Fruit fly (Drosophila melanogaster) whole organism, pupa: Measurements from ENCODE around the gene Mur2B.

Experiments used
- CG10348 ChIP-seq: fragments of 200-800 bp; sonication (Bioruptor generic); IDR thresholded peaks from 2 replicates; pipeline ENCODE4 v1.3.6; 2022; ENCODE audit warnings: missing biosample characterization, missing genetic modification characterization
- CG12605 ChIP-seq: fragments of 200-800 bp; sonication (Bioruptor generic); IDR thresholded peaks from 2 replicates; pipeline ENCODE4 v1.3.6; 2022; ENCODE audit warnings: missing biosample characterization, missing genetic modification characterization
- CG13204 ChIP-seq: fragments of 200-800 bp; sonication (Bioruptor generic); optimal IDR thresholded peaks from 2 replicates; lab custom pipeline; 2018; ENCODE audit warnings: missing biosample characterization, mild to moderate bottlenecking, missing genetic modification characterization, moderate library complexity
- CG14655 ChIP-seq: fragments of 200-800 bp; sonication (Bioruptor generic); optimal IDR thresholded peaks from 3 replicates; lab custom pipeline; 2017; ENCODE audit warnings: mild to moderate bottlenecking, missing biosample characterization, missing genetic modification reagents, missing genetic modification characterization
- CG15710 ChIP-seq: fragments of 200-800 bp; sonication (Bioruptor generic); optimal IDR thresholded peaks from 2 replicates; lab custom pipeline; 2018; ENCODE audit warnings: missing biosample characterization, mild to moderate bottlenecking, missing genetic modification characterization, moderate library complexity
- CG17806 ChIP-seq: fragments of 200-800 bp; sonication (Bioruptor generic); optimal IDR thresholded peaks from 2 replicates; lab custom pipeline; 2018; ENCODE audit warnings: missing biosample characterization, mild to moderate bottlenecking, missing genetic modification characterization, moderate library complexity
- CG32121 ChIP-seq: fragments of 200-800 bp; sonication (Bioruptor generic); IDR thresholded peaks from 2 replicates; pipeline ENCODE4 v1.3.6; 2022; ENCODE audit warnings: missing biosample characterization, missing genetic modification characterization
- CG34367 ChIP-seq: fragments of 200-800 bp; sonication (Bioruptor generic); optimal IDR thresholded peaks from 2 replicates; lab custom pipeline; 2018; ENCODE audit warnings: missing biosample characterization, mild to moderate bottlenecking, missing genetic modification characterization
- CG4496 ChIP-seq: fragments of 200-800 bp; sonication (Bioruptor generic); IDR thresholded peaks from 3 replicates; pipeline ENCODE4 v1.3.6; 2022; ENCODE audit warnings: missing biosample characterization, missing genetic modification characterization
- CG8159 ChIP-seq: fragments of 200-800 bp; sonication (Bioruptor generic); optimal IDR thresholded peaks from 3 replicates; lab custom pipeline; 2018; ENCODE audit warnings: missing biosample characterization, mild to moderate bottlenecking, missing genetic modification characterization, moderate library complexity
- CG8301 ChIP-seq: fragments of 200-800 bp; sonication (Bioruptor generic); optimal IDR thresholded peaks from 2 replicates; lab custom pipeline; 2018; ENCODE audit warnings: missing biosample characterization, mild to moderate bottlenecking, missing genetic modification characterization
- CG9948 ChIP-seq: fragments of 200-800 bp; sonication (Bioruptor generic); optimal IDR thresholded peaks from 2 replicates; lab custom pipeline; 2018; ENCODE audit warnings: missing biosample characterization, mild to moderate bottlenecking, missing genetic modification characterization, moderate library complexity
- D1 ChIP-seq: fragments of 200-800 bp; sonication (Bioruptor generic); optimal IDR thresholded peaks from 2 replicates; lab custom pipeline; 2018; ENCODE audit warnings: missing biosample characterization, mild to moderate bottlenecking, missing genetic modification characterization, moderate library complexity
- EcR ChIP-seq: fragments of 200-800 bp; sonication (Bioruptor generic); optimal IDR thresholded peaks from 3 replicates; lab custom pipeline; 2019; ENCODE audit warnings: missing biosample characterization, missing genetic modification characterization, mild to moderate bottlenecking, moderate library complexity, missing genetic modification reagents
- Ets98B ChIP-seq: fragments of 200-800 bp; sonication (Bioruptor generic); IDR thresholded peaks from 2 replicates; pipeline ENCODE4 v1.3.6; 2022; ENCODE audit warnings: missing biosample characterization, missing genetic modification characterization
- Pif1A ChIP-seq: fragments of 200-800 bp; sonication (Bioruptor generic); optimal IDR thresholded peaks from 3 replicates; lab custom pipeline; 2016; ENCODE audit warnings: missing biosample characterization, missing genetic modification characterization
- Pif1B ChIP-seq: fragments of 200-800 bp; sonication (Bioruptor generic); optimal IDR thresholded peaks from 3 replicates; lab custom pipeline; 2016; ENCODE audit warnings: missing biosample characterization, missing genetic modification characterization
- Snoo ChIP-seq: fragments of 200-800 bp; sonication (Bioruptor generic); optimal IDR thresholded peaks from 3 replicates; lab custom pipeline; 2017; ENCODE audit warnings: missing biosample characterization, mild to moderate bottlenecking, missing genetic modification characterization, inconsistent platforms
- fd96Ca ChIP-seq: fragments of 200-800 bp; sonication (Bioruptor generic); IDR thresholded peaks from 3 replicates; pipeline ENCODE4 v1.3.6; 2022; ENCODE audit warnings: missing biosample characterization, missing genetic modification characterization
- gl ChIP-seq: fragments of 200-800 bp; sonication (Bioruptor generic); optimal IDR thresholded peaks from 2 replicates; lab custom pipeline; 2018; ENCODE audit warnings: missing biosample characterization, mild to moderate bottlenecking, missing genetic modification characterization
- rn ChIP-seq: fragments of 200-800 bp; sonication (Bioruptor generic); IDR thresholded peaks from 2 replicates; pipeline ENCODE4 v1.3.6; 2022; ENCODE audit warnings: missing biosample characterization, missing genetic modification characterization

Mur2B gene

DNA sequence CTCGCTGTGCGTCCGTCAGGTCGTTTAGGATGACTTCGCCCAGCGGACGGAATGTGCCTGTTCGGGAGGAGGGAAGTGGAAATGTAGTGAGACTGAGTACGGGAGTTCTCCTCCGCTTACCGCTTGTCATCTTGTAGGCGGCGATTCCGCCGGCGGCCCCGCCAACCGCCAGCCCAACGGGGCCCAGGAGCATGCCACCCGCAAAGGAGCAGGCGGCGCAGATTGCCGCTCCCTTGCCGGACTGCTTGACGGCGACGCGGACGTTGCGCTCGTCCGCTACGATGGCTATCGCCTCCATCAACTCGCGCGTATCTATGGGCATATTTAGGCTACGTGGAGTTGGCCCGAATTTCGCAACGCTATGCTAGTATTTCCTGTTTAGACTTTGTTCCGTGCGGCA, at the start of gene Mur2B:
Gene Mur2B, minus strand, starts transcription at position 101 of the 400 bp plus-strand sequence.
- TF ChIP-seq CG8301 (no peak), CG8159 (tag; lab: Kevin White, UChicago) (no peak), CG34367 (tag; lab: Kevin White, UChicago) (no peak), CG32121 (no peak), rn (GFP tag; lab: Robert Waterston, UW) (no peak), Ets98B (GFP tag; lab: Robert Waterston, UW) (no peak), CG12605 (GFP tag; lab: Robert Waterston, UW) (no peak), Snoo (no peak), D1 (tag; lab: Kevin White, UChicago) (no peak), CG15710 (tag; lab: Kevin White, UChicago) (no peak), CG13204 (no peak), CG17806 (tag; lab: Kevin White, UChicago) (no peak), CG10348 (GFP tag; lab: Robert Waterston, UW) (no peak), EcR (no peak), CG4496 (GFP tag; lab: Robert Waterston, UW) (no peak), CG9948 (tag; lab: Kevin White, UChicago) (no peak), fd96Ca (GFP tag; lab: Robert Waterston, UW) (no peak), CG14655 (GFP tag; lab: Kevin White, UChicago) (no peak), gl (tag; lab: Kevin White, UChicago) (no peak)

DNA sequence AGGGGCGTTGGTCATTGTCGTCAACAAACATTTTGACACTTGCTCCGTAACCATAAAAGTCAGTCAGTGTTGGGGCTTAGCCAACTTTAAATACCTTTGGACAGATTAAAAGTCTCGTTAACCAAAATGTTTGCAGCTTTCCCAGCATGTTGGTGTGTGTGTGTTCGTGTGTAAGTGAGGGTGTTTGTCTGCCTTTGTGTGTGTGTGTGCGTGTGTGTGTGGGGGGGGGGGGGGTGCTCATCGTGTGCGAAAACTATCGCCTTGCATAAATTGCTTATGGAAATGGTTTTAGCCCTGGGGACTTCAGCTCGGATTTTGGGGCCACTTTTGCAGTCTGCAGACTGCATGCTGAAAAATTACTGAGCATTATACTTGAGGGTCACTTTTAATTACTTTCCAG, 46.3 kb upstream of the Mur2B start:
- TF ChIP-seq CG12605 (GFP tag; lab: Robert Waterston, UW) (no peak), CG4496 (GFP tag; lab: Robert Waterston, UW) (no peak)

DNA sequence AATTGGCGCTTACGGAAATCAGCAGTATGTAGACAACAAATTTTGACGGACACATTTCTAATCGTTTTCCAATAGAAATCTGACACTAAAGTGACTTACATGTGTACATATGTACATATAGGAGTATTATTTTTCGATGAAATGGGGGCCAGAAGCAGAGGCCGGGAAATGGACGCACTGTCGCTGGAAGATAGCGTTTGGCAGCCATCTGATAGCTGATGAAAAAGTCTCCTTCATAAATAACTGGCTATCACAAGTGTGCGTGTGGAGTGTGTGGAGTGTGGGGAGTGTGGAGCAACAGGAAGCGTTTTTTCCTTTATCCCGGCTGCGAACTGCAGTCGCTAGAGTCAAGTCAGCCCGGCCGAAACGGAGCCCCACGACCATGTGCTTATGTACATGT, 41.5 kb upstream of the Mur2B start, which contains the start of gene CG3795:
Gene CG3795, minus strand, starts transcription at position 101 of the 400 bp plus-strand sequence.
- TF ChIP-seq Snoo (no peak), Pif1B (GFP tag; lab: Kevin White, UChicago) (no peak), gl (tag; lab: Kevin White, UChicago) (no peak), CG9948 (tag; lab: Kevin White, UChicago) (no peak), CG12605 (GFP tag; lab: Robert Waterston, UW) (no peak), CG13204 (no peak)
- TF ChIP-seq, all 21 proteins: peak for 0

DNA sequence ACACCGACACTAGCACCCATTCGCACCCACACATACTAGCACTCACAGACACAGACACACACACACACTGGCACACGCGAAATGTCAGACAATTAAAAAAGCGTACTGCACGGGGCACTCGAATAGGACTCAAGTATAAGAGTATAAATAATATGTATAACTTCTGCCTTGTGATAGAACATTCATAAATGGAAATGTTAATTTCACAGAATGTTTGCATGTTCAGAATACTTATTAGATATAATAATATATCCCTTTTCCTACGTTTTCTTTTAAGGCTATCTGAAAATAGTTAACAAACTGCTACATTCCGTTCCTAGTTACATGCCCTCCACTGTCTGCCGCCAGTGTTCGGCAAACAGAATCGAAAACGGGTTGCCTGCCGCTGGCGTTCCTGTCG, 37.3 kb upstream of the Mur2B start:
- TF ChIP-seq CG34367 (tag; lab: Kevin White, UChicago) = peak; percentile 5
- peak; percentile 6 for TF ChIP-seq Pif1A (GFP tag; lab: Kevin White, UChicago)
- peak; percentile 26 for TF ChIP-seq CG15710 (tag; lab: Kevin White, UChicago)
- peak; percentile 35 for TF ChIP-seq CG17806 (tag; lab: Kevin White, UChicago)
- TF ChIP-seq CG9948 (tag; lab: Kevin White, UChicago) = peak; percentile 22
- TF ChIP-seq CG4496 (GFP tag; lab: Robert Waterston, UW) = no peak
- TF ChIP-seq fd96Ca (GFP tag; lab: Robert Waterston, UW) = no peak
- TF ChIP-seq CG8159 (tag; lab: Kevin White, UChicago) = peak; percentile 57

DNA sequence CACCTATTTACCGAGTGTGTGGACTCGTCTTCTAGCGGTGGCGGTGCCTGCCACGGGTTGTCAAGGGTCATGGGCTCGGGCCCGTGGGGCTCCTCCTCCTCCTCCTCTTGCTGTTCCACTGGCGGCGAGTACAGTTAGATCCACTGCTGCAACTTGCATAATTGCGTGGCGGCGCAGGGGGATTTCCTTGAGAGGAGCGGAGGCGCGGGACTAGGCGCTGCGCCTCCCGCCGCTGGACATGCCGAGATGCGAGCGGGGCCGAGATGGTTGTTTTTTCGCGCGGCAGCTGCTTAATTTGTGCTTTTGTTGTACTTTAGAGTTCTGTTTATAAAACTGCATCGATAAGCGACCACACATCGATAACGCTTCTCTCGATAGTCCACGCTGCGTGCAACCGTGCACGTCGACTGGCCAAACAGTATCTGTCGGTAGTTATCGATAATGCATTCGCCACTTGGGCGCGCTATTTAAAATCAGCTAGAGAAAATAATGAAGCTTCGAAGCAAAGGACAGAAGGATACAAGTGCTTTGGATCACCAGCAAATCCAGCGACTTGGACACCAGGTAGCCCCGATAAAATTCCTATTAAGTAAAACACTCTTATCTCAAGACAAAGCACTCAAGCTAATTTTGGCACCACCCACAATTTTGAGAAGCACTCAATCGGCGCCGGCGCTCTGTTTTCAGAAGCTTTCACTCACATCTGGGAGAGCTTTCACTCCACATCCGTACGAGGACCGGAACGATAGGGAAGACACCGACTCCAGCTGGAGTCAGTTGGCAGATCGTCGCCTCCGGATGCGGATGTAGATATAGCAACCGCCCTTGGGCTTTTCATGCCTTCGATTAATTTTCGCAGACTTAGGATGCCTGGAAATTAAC, 27.2 kb upstream of the Mur2B start, which contains the start of gene a6:
Gene a6, minus strand, starts transcription at position 361 of the 882 bp plus-strand sequence.
- TF ChIP-seq fd96Ca (GFP tag; lab: Robert Waterston, UW) = peak; percentile 15; the same call in 1 of the 3 replicates
- no peak for TF ChIP-seq CG14655 (GFP tag; lab: Kevin White, UChicago)
- TF ChIP-seq gl (tag; lab: Kevin White, UChicago) = no peak
- TF ChIP-seq CG13204 = no peak

DNA sequence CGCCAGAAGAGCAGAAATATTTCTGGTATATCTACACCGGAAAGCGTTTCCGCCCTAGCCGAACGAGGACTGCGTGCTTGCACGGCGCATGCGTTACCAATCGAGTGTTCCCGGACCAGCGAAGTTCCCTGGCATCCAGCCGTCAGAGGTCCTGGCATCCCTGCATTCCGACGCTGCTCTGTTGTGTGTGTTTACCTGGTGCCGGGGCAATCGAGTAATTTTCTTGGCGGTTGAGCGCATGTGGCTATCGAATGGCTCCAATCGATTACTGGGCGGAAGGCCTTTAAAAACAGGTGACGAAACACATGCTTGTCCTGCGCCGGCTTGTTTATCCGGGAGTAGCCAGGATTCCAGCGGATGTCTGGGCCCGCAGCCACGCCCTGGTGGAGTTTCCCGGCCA, 24.0 kb upstream of the Mur2B start, which contains the start of gene CG32809:
Gene CG32809, minus strand, starts transcription at position 216 of the 400 bp plus-strand sequence.
- TF ChIP-seq CG8301 = no peak
- TF ChIP-seq CG12605 (GFP tag; lab: Robert Waterston, UW) = no peak

DNA sequence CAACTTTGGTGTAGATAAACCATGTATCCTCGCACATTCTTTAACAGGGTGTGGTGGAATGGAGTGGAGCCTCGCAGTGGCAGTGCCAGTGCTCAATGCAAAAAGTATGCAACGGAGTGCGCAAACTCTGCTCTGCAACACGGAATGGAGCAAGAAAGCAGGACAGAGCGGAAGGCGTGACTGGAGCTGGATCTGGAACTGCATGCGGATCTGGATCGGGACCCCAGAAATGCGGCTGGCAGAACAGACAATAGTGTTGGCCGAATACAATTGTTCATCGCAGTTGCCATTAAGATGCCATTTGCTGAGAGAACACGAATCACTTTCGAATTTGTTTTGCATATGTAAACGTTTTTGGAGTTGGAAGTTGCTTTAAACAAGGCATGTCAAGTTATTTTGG, 22.9 kb upstream of the Mur2B start:
- no peak for TF ChIP-seq fd96Ca (GFP tag; lab: Robert Waterston, UW)
- TF ChIP-seq gl (tag; lab: Kevin White, UChicago) = no peak
- no peak for TF ChIP-seq D1 (tag; lab: Kevin White, UChicago)
- TF ChIP-seq CG34367 (tag; lab: Kevin White, UChicago) = no peak
- no peak for TF ChIP-seq CG13204
- no peak for TF ChIP-seq Snoo
- no peak for TF ChIP-seq rn (GFP tag; lab: Robert Waterston, UW)
